Fruit fly (Drosophila melanogaster) whole organism, embryonic: ENCODE data around the gene Arf4.
A peak's percentile ranks its signal among the peaks of the same experiment; 100 is the strongest.

Source experiments
- C15 ChIP-seq: fragments of 200-800 bp; sonication (Bioruptor generic); IDR thresholded peaks from 3 replicates; pipeline ENCODE4 v1.3.6; 2022; ENCODE audit warnings: missing biosample characterization, missing genetic modification characterization
- CG10543 ChIP-seq: fragments of 200-800 bp; sonication (Bioruptor generic); optimal IDR thresholded peaks from 3 replicates; lab custom pipeline; 2017; ENCODE audit warnings: missing biosample characterization, mild to moderate bottlenecking, missing genetic modification characterization, moderate library complexity
- CG12071 ChIP-seq: fragments of 200-800 bp; sonication (Bioruptor generic); optimal IDR thresholded peaks from 3 replicates; lab custom pipeline; 2018; ENCODE audit warnings: missing biosample characterization, mild to moderate bottlenecking, missing genetic modification characterization
- CG12104 ChIP-seq: fragments of 200-800 bp; sonication (Bioruptor generic); optimal IDR thresholded peaks from 3 replicates; lab custom pipeline; 2016; ENCODE audit warnings: missing biosample characterization, missing genetic modification characterization
- CG12219 ChIP-seq: fragments of 200-800 bp; sonication (Bioruptor generic); optimal IDR thresholded peaks from 3 replicates; lab custom pipeline; 2018; ENCODE audit warnings: missing biosample characterization, mild to moderate bottlenecking, missing genetic modification characterization
- CG1233 ChIP-seq: fragments of 200-800 bp; sonication (Bioruptor generic); optimal IDR thresholded peaks from 4 replicates; lab custom pipeline; 2018; ENCODE audit warnings: missing biosample characterization, mild to moderate bottlenecking, missing genetic modification characterization
- CG15269 ChIP-seq: fragments of 200-800 bp; sonication (Bioruptor generic); optimal IDR thresholded peaks from 2 replicates; lab custom pipeline; 2018; ENCODE audit warnings: missing biosample characterization, mild to moderate bottlenecking, missing genetic modification characterization, moderate library complexity
- CG16815 ChIP-seq: fragments of 200-800 bp; sonication (Bioruptor generic); optimal IDR thresholded peaks from 3 replicates; lab custom pipeline; 2017; ENCODE audit warnings: missing biosample characterization, mild to moderate bottlenecking, missing genetic modification characterization
- CG16863 ChIP-seq: fragments of 200-800 bp; sonication (Bioruptor generic); optimal IDR thresholded peaks from 3 replicates; lab custom pipeline; 2016; ENCODE audit warnings: missing biosample characterization, missing genetic modification characterization
- CG17385 ChIP-seq: fragments of 200-800 bp; sonication (Bioruptor generic); optimal IDR thresholded peaks from 3 replicates; lab custom pipeline; 2018; ENCODE audit warnings: missing biosample characterization, mild to moderate bottlenecking, missing genetic modification characterization
- CG17912 ChIP-seq: fragments of 200-800 bp; sonication (Bioruptor generic); optimal IDR thresholded peaks from 2 replicates; lab custom pipeline; 2018; ENCODE audit warnings: missing biosample characterization, mild to moderate bottlenecking, missing genetic modification characterization
- CG30020 ChIP-seq: fragments of 200-800 bp; optimal IDR thresholded peaks from 2 replicates; lab custom pipeline; 2019; ENCODE audit warnings: missing biosample characterization, mild to moderate bottlenecking, missing genetic modification characterization, moderate library complexity
- CG3726 ChIP-seq: fragments of 200-800 bp; sonication (Bioruptor generic); IDR thresholded peaks from 3 replicates; pipeline ENCODE4, ENCODE4 v1.3.6; 2022; ENCODE audit warnings: missing biosample characterization, missing genetic modification characterization
- CG7839 ChIP-seq: fragments of 200-800 bp; sonication (Bioruptor generic); optimal IDR thresholded peaks from 3 replicates; lab custom pipeline; 2018; ENCODE audit warnings: missing biosample characterization, mild to moderate bottlenecking, missing genetic modification characterization, moderate library complexity
- CG8290 ChIP-seq, 3 experiments: fragments of 200-800 bp; sonication (Bioruptor generic); optimal IDR thresholded peaks; 2 replicates each; lab custom pipeline; 2016 to 2019; ENCODE audit warnings: missing biosample characterization in 3 of 3, missing genetic modification characterization in 3 of 3, mild to moderate bottlenecking in 2 of 3, moderate library complexity in 1 of 3
- CG8765 ChIP-seq: fragments of 200-800 bp; sonication (Bioruptor generic); IDR thresholded peaks from 2 replicates; pipeline ENCODE4 v1.3.6; 2022; ENCODE audit warnings: missing biosample characterization, missing genetic modification characterization
- CHES-1-like ChIP-seq: fragments of 200-800 bp; sonication (Bioruptor generic); optimal IDR thresholded peaks from 2 replicates; lab custom pipeline; 2016; ENCODE audit warnings: missing biosample characterization, missing genetic modification characterization
- CoRest ChIP-seq: fragments of 200-800 bp; sonication (Bioruptor generic); optimal IDR thresholded peaks from 3 replicates; lab custom pipeline; 2018; ENCODE audit warnings: missing biosample characterization, mild to moderate bottlenecking, missing genetic modification characterization, moderate library complexity
- D19B ChIP-seq: fragments of 200-800 bp; sonication (Bioruptor generic); optimal IDR thresholded peaks from 2 replicates; lab custom pipeline; 2017; ENCODE audit warnings: missing biosample characterization, mild to moderate bottlenecking, missing genetic modification characterization
- Dek ChIP-seq: fragments of 200-800 bp; sonication (Bioruptor generic); optimal IDR thresholded peaks from 3 replicates; lab custom pipeline; 2019; ENCODE audit warnings: missing biosample characterization, mild to moderate bottlenecking, missing genetic modification characterization, moderate library complexity
- Dip3 ChIP-seq: fragments of 200-800 bp; sonication (Bioruptor generic); optimal IDR thresholded peaks from 3 replicates; lab custom pipeline; 2016; ENCODE audit warnings: missing biosample characterization, missing genetic modification characterization
- HHEX ChIP-seq: fragments of 200-800 bp; sonication (Bioruptor generic); optimal IDR thresholded peaks from 3 replicates; lab custom pipeline; 2017; ENCODE audit warnings: missing biosample characterization, mild to moderate bottlenecking, missing genetic modification characterization, missing genetic modification reagents
- HmgZ ChIP-seq: fragments of 200-800 bp; sonication (Bioruptor generic); optimal IDR thresholded peaks from 2 replicates; lab custom pipeline; 2018; ENCODE audit warnings: missing biosample characterization, mild to moderate bottlenecking, missing genetic modification characterization
- Lhr ChIP-seq: fragments of 200-800 bp; sonication (Bioruptor generic); optimal IDR thresholded peaks from 3 replicates; lab custom pipeline; 2017; ENCODE audit warnings: mild to moderate bottlenecking, missing biosample characterization, missing genetic modification reagents, missing genetic modification characterization
- Optix ChIP-seq: fragments of 200-800 bp; sonication (Bioruptor generic); IDR thresholded peaks from 3 replicates; pipeline ENCODE4 v1.3.6; 2022; ENCODE audit warnings: missing biosample characterization, missing genetic modification characterization
- Pdp1 ChIP-seq, 2 experiments: fragments of 200-800 bp; sonication (Bioruptor generic); optimal IDR thresholded peaks; 3 replicates each; lab custom pipeline; 2016; ENCODE audit warnings: missing biosample characterization in 2 of 2, missing genetic modification characterization in 2 of 2, mild to moderate bottlenecking in 1 of 2, moderate library complexity in 1 of 2
- TFAM ChIP-seq: fragments of 200-800 bp; sonication (Bioruptor generic); optimal IDR thresholded peaks from 2 replicates; lab custom pipeline; 2017; ENCODE audit warnings: missing biosample characterization, missing genetic modification characterization, inconsistent platforms
- ab ChIP-seq: fragments of 200-800 bp; sonication (Bioruptor generic); optimal IDR thresholded peaks from 2 replicates; lab custom pipeline; 2016; ENCODE audit warnings: missing biosample characterization, missing genetic modification characterization
- ara ChIP-seq: fragments of 200-800 bp; sonication (Bioruptor generic); IDR thresholded peaks from 2 replicates; pipeline ENCODE4 v1.3.6; 2022; ENCODE audit warnings: missing biosample characterization, missing genetic modification characterization
- bab2 ChIP-seq: fragments of 200-800 bp; sonication (Bioruptor generic); optimal IDR thresholded peaks from 2 replicates; lab custom pipeline; 2016; ENCODE audit warnings: missing biosample characterization, missing genetic modification characterization
- cad ChIP-seq: fragments of >200 bp; optimal IDR thresholded peaks from 2 replicates; lab custom pipeline; 2017; ENCODE audit warnings: missing biosample characterization, missing genetic modification characterization
- cas ChIP-seq: fragments of 200-800 bp; sonication (Bioruptor generic); IDR thresholded peaks from 2 replicates; pipeline ENCODE4 v1.3.6; 2022; ENCODE audit warnings: missing biosample characterization, missing genetic modification characterization
- dmrt11E ChIP-seq: fragments of 200-800 bp; sonication (Bioruptor generic); optimal IDR thresholded peaks from 3 replicates; lab custom pipeline; 2018; ENCODE audit warnings: missing biosample characterization, mild to moderate bottlenecking, missing genetic modification characterization, moderate library complexity
- ewg ChIP-seq: fragments of 200-800 bp; sonication (Bioruptor generic); optimal IDR thresholded peaks from 3 replicates; lab custom pipeline; 2017; ENCODE audit warnings: mild to moderate bottlenecking, missing biosample characterization, missing genetic modification reagents, missing genetic modification characterization
- gcm2 ChIP-seq: fragments of 200-800 bp; sonication (Bioruptor generic); optimal IDR thresholded peaks from 2 replicates; lab custom pipeline; 2016; ENCODE audit warnings: missing biosample characterization, missing genetic modification characterization
- lov ChIP-seq, 2 experiments: fragments of 200-800 bp in 1 of 2; fragments of >200 bp in 1 of 2; sonication (Bioruptor generic) in 1 of 2; IDR thresholded peaks in 1 of 2; optimal IDR thresholded peaks in 1 of 2; 2 replicates in 1 of 2; 3 replicates in 1 of 2; pipeline versions ENCODE4 v1.3.6 to Lab custom; 2017 to 2022; ENCODE audit warnings: missing biosample characterization in 1 of 2, missing genetic modification characterization in 1 of 2
- maf-S ChIP-seq: fragments of 200-800 bp; sonication (Bioruptor generic); optimal IDR thresholded peaks from 2 replicates; lab custom pipeline; 2016; ENCODE audit warnings: missing biosample characterization, missing genetic modification characterization
- nerfin-2 ChIP-seq: fragments of 200-800 bp; sonication (Bioruptor generic); IDR thresholded peaks from 2 replicates; pipeline ENCODE4 v1.3.6; 2022; ENCODE audit warnings: missing biosample characterization, missing genetic modification characterization; ENCODE audit not compliant: partially characterized antibody
- peb ChIP-seq: fragments of 200-800 bp; sonication (Bioruptor generic); IDR thresholded peaks from 2 replicates; pipeline ENCODE4 v1.3.6; 2022; ENCODE audit warnings: missing biosample characterization, missing genetic modification characterization
- phol ChIP-seq: fragments of 200-800 bp; sonication (Bioruptor generic); optimal IDR thresholded peaks from 3 replicates; lab custom pipeline; 2018; ENCODE audit warnings: missing biosample characterization, mild to moderate bottlenecking, missing genetic modification characterization, moderate library complexity
- rib ChIP-seq: fragments of 200-800 bp; sonication (Bioruptor generic); IDR thresholded peaks from 2 replicates; pipeline ENCODE4 v1.3.6; 2022; ENCODE audit warnings: missing biosample characterization, missing genetic modification characterization
- row ChIP-seq: fragments of 200-800 bp; sonication (Bioruptor generic); IDR thresholded peaks from 3 replicates; pipeline ENCODE4 v1.3.6; 2022; ENCODE audit warnings: missing biosample characterization, missing genetic modification characterization
- run ChIP-seq: fragments of 200-800 bp; sonication (Bioruptor generic); optimal IDR thresholded peaks from 3 replicates; lab custom pipeline; 2018; ENCODE audit warnings: missing biosample characterization, mild to moderate bottlenecking, missing genetic modification characterization
- seq ChIP-seq: fragments of 200-800 bp; sonication (Bioruptor generic); IDR thresholded peaks from 2 replicates; pipeline ENCODE4 v1.3.6; 2022; ENCODE audit warnings: missing biosample characterization, missing genetic modification characterization
- sima ChIP-seq: fragments of 200-800 bp; sonication (Bioruptor generic); optimal IDR thresholded peaks from 2 replicates; lab custom pipeline; 2016; ENCODE audit warnings: missing biosample characterization, missing genetic modification characterization
- trem ChIP-seq: fragments of 200-800 bp; optimal IDR thresholded peaks from 3 replicates; lab custom pipeline; 2019; ENCODE audit warnings: missing biosample characterization, mild to moderate bottlenecking, missing genetic modification characterization, moderate library complexity
- yki ChIP-seq: fragments of >200 bp; optimal IDR thresholded peaks from 3 replicates; lab custom pipeline; 2018
- z ChIP-seq: fragments of 200-800 bp; sonication (Bioruptor generic); IDR thresholded peaks from 3 replicates; pipeline ENCODE4 v1.3.6; 2022; ENCODE audit warnings: missing biosample characterization, missing genetic modification characterization

Arf4 gene

DNA sequence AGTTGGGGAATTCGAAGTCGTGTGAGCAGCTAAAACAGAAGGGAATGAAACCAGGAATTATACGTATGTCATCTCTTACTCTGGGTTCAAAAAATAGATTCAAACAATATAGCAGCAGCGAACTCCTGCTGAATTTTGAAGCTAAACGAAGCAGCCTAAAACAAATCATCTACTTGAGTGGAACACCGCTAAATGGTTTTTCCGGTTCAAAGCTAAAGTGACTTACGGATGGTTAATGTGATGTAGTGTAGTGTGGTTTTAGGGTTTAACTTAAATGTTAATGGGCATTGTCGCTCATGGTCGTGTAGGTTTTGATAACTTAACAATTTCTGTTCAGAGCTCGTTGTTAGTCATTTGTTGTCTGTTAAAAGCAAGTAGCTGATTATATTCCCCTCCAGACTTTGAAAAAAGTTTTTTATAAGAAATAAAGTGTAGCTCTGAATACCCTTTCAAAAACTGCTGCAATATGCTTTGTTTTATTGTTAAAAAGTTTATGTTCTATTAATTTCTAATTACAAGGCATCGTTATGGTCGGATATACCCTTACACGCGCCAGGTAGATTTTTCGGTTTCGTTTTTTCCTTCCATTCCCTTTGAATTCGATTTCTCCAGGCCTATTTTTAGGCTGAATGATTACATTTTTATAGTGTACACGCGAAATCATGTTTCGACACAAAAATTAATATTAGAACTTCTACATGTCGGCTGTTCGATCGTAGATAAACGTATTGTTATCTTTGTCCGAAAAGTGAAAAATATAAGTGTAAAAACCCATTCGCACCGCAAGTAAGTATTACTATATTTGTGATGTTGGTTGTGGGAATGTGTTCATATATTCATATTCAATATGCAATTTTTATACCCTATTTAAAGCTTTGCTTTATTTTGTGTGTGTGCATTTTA lies 10.8 kb upstream of the Arf4 start (continued):
- TF ChIP-seq phol (peak; percentile 93), CG8290 (GFP tag; optimal IDR thresholded peaks at IDR 0.05; lab: Kevin White, UChicago) (peak; percentile 72), CG8290 (tag; optimal IDR thresholded peaks at IDR 0.05; lab: Kevin White, UChicago) (peak; percentile 43 to 91), Dip3 (GFP tag; lab: Kevin White, UChicago) (peak; percentile 89), ara (GFP tag; lab: Robert Waterston, UW) (no peak), CG30020 (peak; percentile 59), CG12071 (GFP tag; lab: Kevin White, UChicago) (no peak), run (tag; lab: Kevin White, UChicago) (no peak), maf-S (GFP tag; lab: Kevin White, UChicago) (peak; percentile 91), CG8765 (GFP tag; lab: Robert Waterston, UW) (no peak), cad (no peak), CG7839 (tag; lab: Kevin White, UChicago) (peak; percentile 91), CG12104 (GFP tag; lab: Kevin White, UChicago) (peak; percentile 84), row (GFP tag; lab: Robert Waterston, UW) (peak; percentile 96), gcm2 (GFP tag; lab: Kevin White, UChicago) (peak; percentile 83), ewg (GFP tag; lab: Kevin White, UChicago) (peak; percentile 89), CoRest (tag; lab: Kevin White, UChicago) (peak; percentile 93), rib (GFP tag; lab: Robert Waterston, UW) (peak; percentile 56), CG10543 (GFP tag; lab: Kevin White, UChicago) (no peak), Lhr (peak; percentile 74), bab2 (GFP tag; lab: Kevin White, UChicago) (peak; percentile 96), seq (GFP tag; lab: Robert Waterston, UW) (no peak), sima (GFP tag; lab: Kevin White, UChicago) (peak; percentile 73), nerfin-2 (GFP tag; lab: Robert Waterston, UW) (no peak), Dek (no peak), CG15269 (tag; lab: Kevin White, UChicago) (no peak), CG16863 (GFP tag; lab: Kevin White, UChicago) (peak; percentile 92), CG16815 (peak; percentile 89), HHEX (peak; percentile 87)

DNA sequence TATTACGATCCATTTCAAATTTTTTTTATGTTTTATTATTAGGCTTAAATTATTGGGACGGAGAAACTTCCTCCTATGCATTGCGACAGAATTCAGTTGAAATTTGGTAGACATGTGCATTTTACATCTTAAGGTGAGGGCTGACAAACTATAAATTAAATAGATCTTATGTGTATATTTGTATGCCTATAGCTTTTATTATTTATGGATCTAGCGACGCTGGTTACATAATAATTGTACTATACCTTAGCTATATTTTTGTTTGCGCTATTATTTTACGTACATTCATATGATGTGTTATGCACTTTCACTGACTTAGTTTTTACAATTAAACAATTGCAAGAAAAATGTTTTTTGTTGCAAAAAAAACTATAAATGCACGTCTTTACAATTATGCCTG lies 8.7 kb upstream of the Arf4 start:
- no peak for TF ChIP-seq lov (optimal IDR thresholded peaks at IDR 0.05; lab: Kevin White, UChicago)
- TF ChIP-seq lov (GFP tag; IDR thresholded peaks at IDR 0.05; lab: Robert Waterston, UW) = no peak
- TF ChIP-seq Pdp1 (GFP tag; optimal IDR thresholded peaks at IDR 0.05; lab: Kevin White, UChicago) = peak in 1 of 2 experiments; percentile 59
- TF ChIP-seq, all 482 proteins: peak for 1

DNA sequence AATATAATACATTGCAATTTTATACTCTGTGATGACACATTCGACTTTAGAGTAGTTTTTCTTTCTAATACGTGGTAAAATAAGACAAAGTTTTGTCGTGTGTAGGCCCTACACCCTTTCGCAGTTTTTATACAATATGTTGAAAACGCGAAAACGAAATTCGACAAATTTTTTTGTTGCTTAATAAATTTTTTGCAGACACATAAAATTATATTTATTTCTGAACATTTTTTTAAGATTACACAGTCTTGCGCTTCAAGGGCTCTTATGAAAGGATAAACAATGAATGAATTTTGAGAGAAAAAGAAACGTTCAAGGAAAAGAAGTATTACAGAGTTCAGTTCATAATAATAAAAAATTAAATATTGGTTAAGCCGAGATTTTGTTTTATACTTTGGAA lies 2.1 kb upstream of the Arf4 start:
- TF ChIP-seq CG3726 (GFP tag; lab: Robert Waterston, UW) = no peak
- no peak for TF ChIP-seq CG17385
- TF ChIP-seq trem (tag; lab: Kevin White, UChicago) = no peak
- TF ChIP-seq cas (GFP tag; lab: Robert Waterston, UW) = no peak
- TF ChIP-seq CG1233 (GFP tag; lab: Kevin White, UChicago) = no peak
- TF ChIP-seq yki = no peak
- TF ChIP-seq CHES-1-like (GFP tag; lab: Kevin White, UChicago) = no peak
- TF ChIP-seq z (GFP tag; lab: Robert Waterston, UW) = no peak
- TF ChIP-seq C15 = no peak
- TF ChIP-seq CG17912 (GFP tag; lab: Kevin White, UChicago) = no peak
- TF ChIP-seq Optix (GFP tag; lab: Robert Waterston, UW) = no peak
- no peak for TF ChIP-seq CG12219 (GFP tag; lab: Kevin White, UChicago)
- TF ChIP-seq ab (GFP tag; lab: Kevin White, UChicago) = no peak
- TF ChIP-seq dmrt11E (tag; lab: Kevin White, UChicago) = no peak
- no peak for TF ChIP-seq HmgZ (tag; lab: Kevin White, UChicago)
- TF ChIP-seq peb (GFP tag; lab: Robert Waterston, UW) = no peak
- TF ChIP-seq D19B (GFP tag; lab: Kevin White, UChicago) = no peak
- TF ChIP-seq TFAM (GFP tag; lab: Kevin White, UChicago) = no peak
